Worm (Caenorhabditis elegans) whole organism, L2 larva: ENCODE data around the gene gcy-6.

Source experiments
- C34F6.9 ChIP-seq: fragments of 150-350 bp; optimal IDR thresholded peaks from 2 replicates; lab custom pipeline; 2014; ENCODE audit warnings: missing biosample characterization, missing genetic modification characterization
- F13H6.1 ChIP-seq: sonication (generic microtip); optimal IDR thresholded peaks from 2 replicates; lab custom pipeline; 2016; ENCODE audit warnings: missing genetic modification characterization, missing compliant biosample characterization
- R02D3.7 ChIP-seq: fragments of 150-350 bp; optimal IDR thresholded peaks from 2 replicates; lab custom pipeline; 2014; ENCODE audit warnings: missing biosample characterization, missing genetic modification characterization
- Y55F3AM.14 ChIP-seq: fragments of 200-800 bp; sonication (Bioruptor generic); optimal IDR thresholded peaks from 2 replicates; lab custom pipeline; 2018; ENCODE audit warnings: mild to moderate bottlenecking, missing genetic modification characterization, missing compliant biosample characterization
- ZK546.5 ChIP-seq: sonication (generic microtip); optimal IDR thresholded peaks from 2 replicates; lab custom pipeline; 2017; ENCODE audit warnings: missing biosample characterization, missing genetic modification characterization
- alr-1 ChIP-seq: fragments of 150-350 bp; optimal IDR thresholded peaks from 2 replicates; lab custom pipeline; 2014; ENCODE audit warnings: missing biosample characterization, missing genetic modification characterization
- ama-1 ChIP-seq: fragments of 150-350 bp; optimal IDR thresholded peaks from 2 replicates; lab custom pipeline; 2018; ENCODE audit warnings: inconsistent platforms
- blmp-1 ChIP-seq: sonication (generic microtip); optimal IDR thresholded peaks from 2 replicates; lab custom pipeline; 2017; ENCODE audit warnings: missing genetic modification characterization, mild to moderate bottlenecking, missing compliant biosample characterization, antibody characterized with exemption, moderate library complexity; ENCODE audit not compliant: insufficient read depth
- ceh-16 ChIP-seq: fragments of 150-350 bp; optimal IDR thresholded peaks from 2 replicates; lab custom pipeline; 2014; ENCODE audit warnings: missing biosample characterization, missing genetic modification characterization
- ceh-82 ChIP-seq: fragments of 150-350 bp; optimal IDR thresholded peaks from 2 replicates; lab custom pipeline; 2014; ENCODE audit warnings: missing biosample characterization, missing genetic modification characterization
- crh-2 ChIP-seq: sonication (generic microtip); optimal IDR thresholded peaks from 2 replicates; lab custom pipeline; 2017; ENCODE audit warnings: missing biosample characterization, missing genetic modification characterization
- egl-27 ChIP-seq: sonication (generic microtip); optimal IDR thresholded peaks from 3 replicates; lab custom pipeline; 2017; ENCODE audit warnings: missing biosample characterization, missing genetic modification reagents, missing genetic modification characterization
- elt-3 ChIP-seq: sonication (generic microtip); optimal IDR thresholded peaks from 2 replicates; lab custom pipeline; 2017; ENCODE audit warnings: missing biosample characterization, missing genetic modification characterization
- fos-1 ChIP-seq: fragments of 150-350 bp; optimal IDR thresholded peaks from 2 replicates; lab custom pipeline; 2014; ENCODE audit warnings: missing biosample characterization, missing genetic modification characterization
- lin-11 ChIP-seq: fragments of 150-350 bp; sonication (generic microtip); optimal IDR thresholded peaks from 2 replicates; lab custom pipeline; 2014; ENCODE audit warnings: missing biosample characterization, missing genetic modification characterization, inconsistent platforms, mixed read lengths
- lin-13 ChIP-seq: fragments of 150-350 bp; optimal IDR thresholded peaks from 2 replicates; lab custom pipeline; 2014; ENCODE audit warnings: missing biosample characterization, missing genetic modification reagents, missing genetic modification characterization
- lin-39 ChIP-seq: fragments of 150-350 bp; optimal IDR thresholded peaks from 2 replicates; lab custom pipeline; 2014; ENCODE audit warnings: missing biosample characterization, missing genetic modification reagents, missing genetic modification characterization
- lsy-2 ChIP-seq, 2 experiments: fragments of 150-350 bp in 1 of 2; sonication (generic microtip) in 1 of 2; optimal IDR thresholded peaks; 2 replicates each; lab custom pipeline; 2014 to 2017; ENCODE audit warnings: missing biosample characterization in 2 of 2, missing genetic modification characterization in 2 of 2
- mab-5 ChIP-seq: fragments of 150-350 bp; optimal IDR thresholded peaks from 2 replicates; lab custom pipeline; 2014; ENCODE audit warnings: missing biosample characterization, missing genetic modification characterization
- mbf-1 ChIP-seq: sonication (generic microtip); optimal IDR thresholded peaks from 2 replicates; lab custom pipeline; 2017; ENCODE audit warnings: missing biosample characterization, missing genetic modification characterization
- mdl-1 ChIP-seq, 2 experiments: fragments of 150-350 bp in 1 of 2; sonication (generic microtip) in 1 of 2; optimal IDR thresholded peaks; 2 replicates each; lab custom pipeline; 2017; ENCODE audit warnings: missing biosample characterization in 2 of 2, missing genetic modification characterization in 2 of 2
- nhr-10 ChIP-seq: sonication (generic microtip); optimal IDR thresholded peaks from 2 replicates; lab custom pipeline; 2017; ENCODE audit warnings: missing biosample characterization, missing genetic modification characterization
- nhr-11 ChIP-seq: fragments of 150-350 bp; optimal IDR thresholded peaks from 2 replicates; lab custom pipeline; 2014; ENCODE audit warnings: missing biosample characterization, missing genetic modification characterization
- nhr-12 ChIP-seq: fragments of 150-350 bp; optimal IDR thresholded peaks from 2 replicates; lab custom pipeline; 2014; ENCODE audit warnings: missing biosample characterization, missing genetic modification characterization
- nhr-129 ChIP-seq: fragments of 150-350 bp; optimal IDR thresholded peaks from 2 replicates; lab custom pipeline; 2014; ENCODE audit warnings: missing biosample characterization, missing genetic modification characterization
- nhr-21 ChIP-seq: fragments of 150-350 bp; optimal IDR thresholded peaks from 2 replicates; lab custom pipeline; 2014; ENCODE audit warnings: missing biosample characterization, missing genetic modification characterization
- nhr-23 ChIP-seq: fragments of 150-350 bp; optimal IDR thresholded peaks from 2 replicates; lab custom pipeline; 2014; ENCODE audit warnings: missing biosample characterization, missing genetic modification reagents, missing genetic modification characterization
- nhr-25 ChIP-seq: fragments of 150-350 bp; sonication (generic microtip); optimal IDR thresholded peaks from 3 replicates; lab custom pipeline; 2014; ENCODE audit warnings: missing biosample characterization, missing genetic modification characterization
- nhr-6 ChIP-seq: fragments of 150-350 bp; optimal IDR thresholded peaks from 2 replicates; lab custom pipeline; 2014; ENCODE audit warnings: missing biosample characterization, missing genetic modification characterization
- peb-1 ChIP-seq: fragments of 150-350 bp; optimal IDR thresholded peaks from 2 replicates; lab custom pipeline; 2014; ENCODE audit warnings: missing biosample characterization, missing genetic modification characterization
- sem-4 ChIP-seq: fragments of 150-350 bp; optimal IDR thresholded peaks from 2 replicates; lab custom pipeline; 2014; ENCODE audit warnings: missing biosample characterization, missing genetic modification reagents, missing genetic modification characterization
- skn-1 ChIP-seq: sonication (generic microtip); optimal IDR thresholded peaks from 2 replicates; lab custom pipeline; 2017; ENCODE audit warnings: missing biosample characterization, missing genetic modification characterization
- sma-9 ChIP-seq, 2 experiments: fragments of 150-350 bp in 1 of 2; sonication (generic microtip) in 1 of 2; optimal IDR thresholded peaks; 2 replicates each; lab custom pipeline; 2014 to 2016; ENCODE audit warnings: missing genetic modification characterization in 2 of 2, mild to moderate bottlenecking in 1 of 2, missing biosample characterization in 1 of 2, missing compliant biosample characterization in 1 of 2, missing genetic modification reagents in 1 of 2, moderate library complexity in 1 of 2
- snpc-4 ChIP-seq: fragments of 150-350 bp; optimal IDR thresholded peaks from 2 replicates; lab custom pipeline; 2014; ENCODE audit warnings: missing biosample characterization, missing genetic modification characterization
- unc-39 ChIP-seq: fragments of 150-350 bp; optimal IDR thresholded peaks from 2 replicates; lab custom pipeline; 2014; ENCODE audit warnings: missing biosample characterization, missing genetic modification characterization
- unc-55 ChIP-seq: fragments of 150-350 bp; sonication (generic microtip); optimal IDR thresholded peaks from 3 replicates; lab custom pipeline; 2014; ENCODE audit warnings: missing biosample characterization, missing genetic modification reagents, missing genetic modification characterization
- unc-62 ChIP-seq: fragments of 150-350 bp; optimal IDR thresholded peaks from 2 replicates; lab custom pipeline; 2014; ENCODE audit warnings: missing biosample characterization, missing genetic modification reagents, missing genetic modification characterization
- zag-1 ChIP-seq: fragments of 150-350 bp; optimal IDR thresholded peaks from 2 replicates; lab custom pipeline; 2014; ENCODE audit warnings: missing biosample characterization, missing genetic modification characterization
- ztf-1 ChIP-seq: fragments of 200-800 bp; sonication (Bioruptor generic); conservative IDR thresholded peaks from 2 replicates; pipeline ENCODE4 v1.3.6; 2022; ENCODE audit warnings: missing genetic modification characterization, missing compliant biosample characterization
- ztf-4 ChIP-seq: fragments of 150-350 bp; optimal IDR thresholded peaks from 2 replicates; lab custom pipeline; 2014; ENCODE audit warnings: missing biosample characterization, missing genetic modification characterization

Gene gcy-6

DNA sequence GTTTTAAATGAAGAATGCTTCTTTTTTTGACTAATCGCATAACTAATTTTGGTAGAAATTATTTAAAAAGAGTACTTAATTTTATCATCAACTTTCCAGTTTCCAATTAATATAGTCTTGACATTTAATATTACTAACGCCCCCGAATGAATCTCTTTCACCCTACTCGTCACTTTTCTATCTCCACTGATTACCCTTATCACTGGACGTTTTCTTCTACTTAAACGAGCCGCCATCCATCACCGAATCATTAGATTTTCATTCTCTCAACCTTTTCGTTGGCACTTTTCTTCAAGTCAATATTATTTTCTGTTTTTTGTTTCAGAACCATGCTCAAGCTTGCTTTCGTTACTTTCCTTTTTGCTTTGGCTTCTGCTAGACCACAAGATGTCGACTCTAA lies 36.3 kb downstream of the gcy-6 start, which contains the start of gene lys-1:
lys-1 (plus strand) TSS at position 326 of the 400 bp plus-strand sequence.
- peak; percentile 35 for TF ChIP-seq sma-9 (GFP tag; optimal IDR thresholded peaks at IDR 0.05; lab: Kevin White, UChicago)
- TF ChIP-seq sma-9 (tag; optimal IDR thresholded peaks at IDR 0.05; lab: Kevin White, UChicago), result no peak
- no peak for TF ChIP-seq ztf-1 (GFP tag; lab: Robert Waterston, UW)
- peak; percentile 95 for TF ChIP-seq fos-1 (tag; lab: Kevin White, UChicago)

DNA sequence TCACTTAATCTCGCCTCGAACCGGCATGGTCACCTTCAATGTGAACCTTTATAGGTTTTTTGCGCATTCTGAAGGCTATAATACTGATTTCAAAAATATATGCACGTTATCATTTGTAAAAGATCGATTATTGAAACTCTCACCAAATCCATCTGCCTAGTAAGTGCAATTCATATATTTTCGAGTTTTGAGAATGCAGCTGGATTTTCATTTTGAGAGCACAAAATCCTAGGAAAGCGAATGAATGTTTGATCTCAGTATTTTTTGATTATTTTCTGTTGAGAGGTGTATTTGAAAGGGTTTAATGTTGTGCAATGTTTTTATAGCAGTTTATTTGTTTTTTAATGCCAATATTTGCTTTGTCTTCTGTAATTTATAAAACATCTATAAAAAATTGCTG lies 37.8 kb downstream of the gcy-6 start:
- TF ChIP-seq nhr-6 (tag; lab: Kevin White, UChicago), result no peak
- TF ChIP-seq peb-1 (tag; lab: Kevin White, UChicago), result no peak
- TF ChIP-seq nhr-129, result no peak
- no peak for TF ChIP-seq lin-39
- no peak for TF ChIP-seq ceh-16 (tag; lab: Kevin White, UChicago)
- TF ChIP-seq alr-1, result no peak
- TF ChIP-seq egl-27 (tag; lab: Kevin White, UChicago), result no peak
- TF ChIP-seq F13H6.1 (tag; lab: Kevin White, UChicago), result no peak
- TF ChIP-seq sem-4, result no peak
- TF ChIP-seq nhr-12, result no peak
- TF ChIP-seq ceh-82, result no peak
- no peak for TF ChIP-seq skn-1 (tag; lab: Kevin White, UChicago)
- no peak for TF ChIP-seq lin-13 (GFP tag; lab: Kevin White, UChicago)
- TF ChIP-seq ZK546.5, result no peak
- TF ChIP-seq ztf-1 (GFP tag; lab: Robert Waterston, UW), result no peak
- TF ChIP-seq blmp-1 (tag; lab: Kevin White, UChicago), result no peak

ce11 chrV:10275619-10276018 lies 38.2 kb downstream of the gcy-6 start, which contains the start of gene Y22F5A.11:
TSS of gene Y22F5A.11 (minus strand) at chrV:10275646.
- no peak for TF ChIP-seq ama-1 (lab: Kevin White, UChicago)
- no peak for TF ChIP-seq nhr-21
- no peak for TF ChIP-seq nhr-23
- no peak for TF ChIP-seq R02D3.7 (tag; lab: Kevin White, UChicago)
- TF ChIP-seq nhr-6 (tag; lab: Kevin White, UChicago), result no peak
- TF ChIP-seq nhr-25, result no peak
- no peak for TF ChIP-seq fos-1 (tag; lab: Kevin White, UChicago)
- TF ChIP-seq mdl-1 (tag; optimal IDR thresholded peaks at IDR 0.05; lab: Kevin White, UChicago), result no peak
- TF ChIP-seq sem-4, result no peak
- no peak for TF ChIP-seq nhr-11
- peak; percentile 37 for TF ChIP-seq unc-55 (GFP tag; lab: Kevin White, UChicago)
- TF ChIP-seq lin-39, result no peak
- TF ChIP-seq snpc-4, result peak; percentile 51
- TF ChIP-seq blmp-1 (tag; lab: Kevin White, UChicago), result no peak
- no peak for TF ChIP-seq nhr-129
- TF ChIP-seq lsy-2 (tag; optimal IDR thresholded peaks at IDR 0.05; lab: Kevin White, UChicago), result peak in 1 of 2 experiments; percentile 22
- TF ChIP-seq nhr-12, result no peak
- TF ChIP-seq F13H6.1 (tag; lab: Kevin White, UChicago), result no peak
- no peak for TF ChIP-seq unc-39 (tag; lab: Kevin White, UChicago)
- no peak for TF ChIP-seq elt-3 (tag; lab: Kevin White, UChicago)
- TF ChIP-seq zag-1, result no peak
- TF ChIP-seq C34F6.9, result no peak
- TF ChIP-seq mbf-1 (tag; lab: Kevin White, UChicago), result no peak
- TF ChIP-seq skn-1 (tag; lab: Kevin White, UChicago), result no peak
- TF ChIP-seq unc-62 (GFP tag; lab: Kevin White, UChicago), result no peak
- TF ChIP-seq, all 48 proteins: peak for 3

ce11 chrV:10273837-10274236 lies 40.0 kb downstream of the gcy-6 start:
- TF ChIP-seq mab-5 (peak; percentile 14), nhr-25 (no peak), unc-39 (tag; lab: Kevin White, UChicago) (no peak), Y55F3AM.14 (GFP tag; lab: Kevin White, UChicago) (peak; percentile 25), C34F6.9 (peak; percentile 78), blmp-1 (tag; lab: Kevin White, UChicago) (no peak), alr-1 (peak; percentile 25), skn-1 (tag; lab: Kevin White, UChicago) (no peak), snpc-4 (peak; percentile 15), sma-9 (GFP tag; optimal IDR thresholded peaks at IDR 0.05; lab: Kevin White, UChicago) (peak; percentile 60), sma-9 (tag; optimal IDR thresholded peaks at IDR 0.05; lab: Kevin White, UChicago) (no peak), mdl-1 (tag; optimal IDR thresholded peaks at IDR 0.05; lab: Kevin White, UChicago) (peak in 1 of 2 experiments; percentile 74), unc-55 (GFP tag; lab: Kevin White, UChicago) (peak; percentile 87), F13H6.1 (tag; lab: Kevin White, UChicago) (peak; percentile 62), zag-1 (peak; percentile 73), crh-2 (tag; lab: Kevin White, UChicago) (peak; percentile 46), nhr-129 (peak; percentile 73), nhr-6 (tag; lab: Kevin White, UChicago) (peak; percentile 62), egl-27 (tag; lab: Kevin White, UChicago) (peak; percentile 36), lsy-2 (tag; optimal IDR thresholded peaks at IDR 0.05; lab: Kevin White, UChicago) (peak in 1 of 2 experiments; percentile 67), peb-1 (tag; lab: Kevin White, UChicago) (no peak), lin-13 (GFP tag; lab: Kevin White, UChicago) (peak; percentile 40), nhr-10 (no peak), unc-62 (GFP tag; lab: Kevin White, UChicago) (no peak), nhr-23 (no peak), lin-11 (peak; percentile 22), nhr-12 (no peak), sem-4 (no peak), ztf-4 (tag; lab: Kevin White, UChicago) (peak; percentile 37), ceh-82 (no peak)
